Fruit fly (Drosophila melanogaster) whole organism, prepupa: ENCODE data around the gene CG8851.

ENCODE experiments used
- CG10631 ChIP-seq: fragments of 200-800 bp; sonication (Bioruptor generic); optimal IDR thresholded peaks from 2 replicates; lab custom pipeline; 2016; ENCODE audit warnings: missing biosample characterization, missing genetic modification characterization
- CG10669 ChIP-seq: fragments of 200-800 bp; sonication (Bioruptor generic); optimal IDR thresholded peaks from 3 replicates; lab custom pipeline; 2018; ENCODE audit warnings: missing biosample characterization, mild to moderate bottlenecking, missing genetic modification characterization, moderate library complexity
- CG11294 ChIP-seq: fragments of 200-800 bp; sonication (Bioruptor generic); IDR thresholded peaks from 2 replicates; pipeline ENCODE4 v1.3.6; 2022; ENCODE audit warnings: missing biosample characterization, missing genetic modification characterization
- CG11762 ChIP-seq: fragments of 200-800 bp; sonication (Bioruptor generic); optimal IDR thresholded peaks from 3 replicates; lab custom pipeline; 2016; ENCODE audit warnings: missing biosample characterization, missing genetic modification characterization; ENCODE audit not compliant: insufficient read depth
- CG15336 ChIP-seq: fragments of 200-800 bp; sonication (Bioruptor generic); IDR thresholded peaks from 2 replicates; pipeline ENCODE4 v1.3.6; 2022; ENCODE audit warnings: missing biosample characterization, missing genetic modification characterization
- CG1621 ChIP-seq: fragments of 200-800 bp; sonication (Bioruptor generic); optimal IDR thresholded peaks from 3 replicates; lab custom pipeline; 2018; ENCODE audit warnings: missing biosample characterization, mild to moderate bottlenecking, missing genetic modification characterization
- CG16779 ChIP-seq: fragments of 200-800 bp; sonication (Bioruptor generic); optimal IDR thresholded peaks from 3 replicates; lab custom pipeline; 2017; ENCODE audit warnings: missing biosample characterization, mild to moderate bottlenecking, missing genetic modification characterization
- CG3032 ChIP-seq: fragments of 200-800 bp; optimal IDR thresholded peaks from 2 replicates; lab custom pipeline; 2019; ENCODE audit warnings: missing biosample characterization, mild to moderate bottlenecking, missing genetic modification characterization, moderate library complexity
- CG31627 ChIP-seq: fragments of 200-800 bp; sonication (Bioruptor generic); optimal IDR thresholded peaks from 3 replicates; lab custom pipeline; 2016; ENCODE audit warnings: missing biosample characterization, missing genetic modification characterization
- CG34406 ChIP-seq: fragments of 200-800 bp; sonication (Bioruptor generic); optimal IDR thresholded peaks from 3 replicates; lab custom pipeline; 2016; ENCODE audit warnings: missing biosample characterization, missing genetic modification characterization
- CG3919 ChIP-seq: fragments of 200-800 bp; sonication (Bioruptor generic); optimal IDR thresholded peaks from 3 replicates; lab custom pipeline; 2016; ENCODE audit warnings: missing biosample characterization, missing genetic modification characterization
- CG4318 ChIP-seq: fragments of 200-800 bp; sonication (Bioruptor generic); optimal IDR thresholded peaks from 3 replicates; lab custom pipeline; 2017; ENCODE audit warnings: missing biosample characterization, mild to moderate bottlenecking, missing genetic modification characterization
- CG6163 ChIP-seq: fragments of 200-800 bp; sonication (Bioruptor generic); IDR thresholded peaks from 3 replicates; pipeline ENCODE4 v1.3.6; 2022; ENCODE audit warnings: missing biosample characterization, missing genetic modification characterization
- CG6276 ChIP-seq: fragments of 200-800 bp; sonication (Bioruptor generic); optimal IDR thresholded peaks from 2 replicates; lab custom pipeline; 2017; ENCODE audit warnings: missing biosample characterization, mild to moderate bottlenecking, missing genetic modification characterization
- CG6792 ChIP-seq: fragments of 200-800 bp; sonication (Bioruptor generic); optimal IDR thresholded peaks from 3 replicates; lab custom pipeline; 2016; ENCODE audit warnings: missing biosample characterization, missing genetic modification characterization
- CG6808 ChIP-seq: fragments of 200-800 bp; sonication (Bioruptor generic); optimal IDR thresholded peaks from 3 replicates; lab custom pipeline; 2017; ENCODE audit warnings: missing biosample characterization, missing genetic modification characterization, mild to moderate bottlenecking, moderate library complexity, missing genetic modification reagents
- CG6854 ChIP-seq: fragments of 200-800 bp; sonication (Bioruptor generic); optimal IDR thresholded peaks from 2 replicates; lab custom pipeline; 2017; ENCODE audit warnings: missing biosample characterization, mild to moderate bottlenecking, missing genetic modification characterization
- CG7368 ChIP-seq: fragments of 200-800 bp; sonication (Bioruptor generic); optimal IDR thresholded peaks from 3 replicates; lab custom pipeline; 2016; ENCODE audit warnings: missing biosample characterization, missing genetic modification characterization
- CG8119 ChIP-seq: fragments of 200-800 bp; sonication (Bioruptor generic); IDR thresholded peaks from 3 replicates; pipeline ENCODE4 v1.3.6; 2022; ENCODE audit warnings: missing biosample characterization, missing genetic modification characterization
- CG8632 ChIP-seq: fragments of 200-800 bp; sonication (Bioruptor generic); optimal IDR thresholded peaks from 3 replicates; lab custom pipeline; 2016; ENCODE audit warnings: missing biosample characterization, missing genetic modification characterization
- CG9139 ChIP-seq: fragments of 200-800 bp; sonication (Bioruptor generic); optimal IDR thresholded peaks from 3 replicates; lab custom pipeline; 2017; ENCODE audit warnings: missing biosample characterization, mild to moderate bottlenecking, missing genetic modification characterization
- Eip78C ChIP-seq: fragments of 200-800 bp; sonication (Bioruptor generic); peaks from one replicate; lab custom pipeline; 2016; ENCODE audit warnings: missing biosample characterization, missing genetic modification characterization
- Eip93F ChIP-seq: fragments of 200-800 bp; sonication (Bioruptor generic); optimal IDR thresholded peaks from 2 replicates; lab custom pipeline; 2016; ENCODE audit warnings: missing biosample characterization, mild to moderate bottlenecking, missing genetic modification characterization
- Ets96B ChIP-seq: fragments of 200-800 bp; optimal IDR thresholded peaks from 2 replicates; lab custom pipeline; 2019; ENCODE audit warnings: missing biosample characterization, mild to moderate bottlenecking, missing genetic modification characterization, moderate library complexity
- Gug ChIP-seq: fragments of 200-800 bp; sonication (Bioruptor generic); IDR thresholded peaks from 2 replicates; pipeline ENCODE4 v1.3.6; 2022; ENCODE audit warnings: missing biosample characterization, missing genetic modification characterization
- Hr38 ChIP-seq: sonication (Bioruptor generic); optimal IDR thresholded peaks from 2 replicates; lab custom pipeline; 2016; ENCODE audit warnings: missing biosample characterization, missing genetic modification characterization
- Hr39 ChIP-seq: fragments of 200-800 bp; sonication (Bioruptor generic); optimal IDR thresholded peaks from 2 replicates; lab custom pipeline; 2016; ENCODE audit warnings: missing biosample characterization, missing genetic modification characterization
- Hr4 ChIP-seq: fragments of 200-800 bp; sonication (Bioruptor generic); optimal IDR thresholded peaks from 3 replicates; lab custom pipeline; 2016; ENCODE audit warnings: missing biosample characterization, missing genetic modification characterization
- Met ChIP-seq: fragments of 200-800 bp; sonication (Bioruptor generic); optimal IDR thresholded peaks from 3 replicates; lab custom pipeline; 2016; ENCODE audit warnings: missing biosample characterization, missing genetic modification characterization
- Smox ChIP-seq: fragments of 200-800 bp; sonication (Bioruptor generic); optimal IDR thresholded peaks from 3 replicates; lab custom pipeline; 2016; ENCODE audit warnings: missing biosample characterization, missing genetic modification characterization
- Sox14 ChIP-seq: fragments of 200-800 bp; sonication (Bioruptor generic); optimal IDR thresholded peaks from 3 replicates; lab custom pipeline; 2016; ENCODE audit warnings: missing biosample characterization, missing genetic modification characterization
- Sox15 ChIP-seq: fragments of 200-800 bp; sonication (Bioruptor generic); optimal IDR thresholded peaks from 3 replicates; lab custom pipeline; 2016; ENCODE audit warnings: missing biosample characterization, missing genetic modification characterization
- achi ChIP-seq: fragments of 200-800 bp; sonication (Bioruptor generic); optimal IDR thresholded peaks from 3 replicates; lab custom pipeline; 2016; ENCODE audit warnings: missing biosample characterization, missing genetic modification characterization
- acj6 ChIP-seq: fragments of 200-800 bp; sonication (Bioruptor generic); optimal IDR thresholded peaks from 3 replicates; lab custom pipeline; 2016; ENCODE audit warnings: missing biosample characterization, missing genetic modification characterization
- dac ChIP-seq: fragments of 200-800 bp; sonication (Bioruptor generic); optimal IDR thresholded peaks from 2 replicates; lab custom pipeline; 2017; ENCODE audit warnings: missing biosample characterization, mild to moderate bottlenecking, missing genetic modification characterization
- eg ChIP-seq: fragments of 200-800 bp; sonication (Bioruptor generic); IDR thresholded peaks from 3 replicates; pipeline ENCODE4 v1.3.6; 2022; ENCODE audit warnings: missing biosample characterization, missing genetic modification characterization
- esn ChIP-seq: fragments of 200-800 bp; sonication (Bioruptor generic); optimal IDR thresholded peaks from 2 replicates; lab custom pipeline; 2016; ENCODE audit warnings: missing biosample characterization, mild to moderate bottlenecking, missing genetic modification characterization, moderate library complexity
- fd59A ChIP-seq: fragments of 200-800 bp; sonication (Bioruptor generic); optimal IDR thresholded peaks from 2 replicates; lab custom pipeline; 2017; ENCODE audit warnings: missing biosample characterization, mild to moderate bottlenecking, missing genetic modification characterization, missing genetic modification reagents
- fd85E ChIP-seq: fragments of 200-800 bp; sonication (Bioruptor generic); optimal IDR thresholded peaks from 3 replicates; lab custom pipeline; 2016; ENCODE audit warnings: missing biosample characterization, missing genetic modification characterization
- net ChIP-seq: fragments of 200-800 bp; sonication (Bioruptor generic); optimal IDR thresholded peaks from 3 replicates; lab custom pipeline; 2016; ENCODE audit warnings: missing biosample characterization, missing genetic modification characterization
- pdm3 ChIP-seq: fragments of 200-800 bp; sonication (Bioruptor generic); optimal IDR thresholded peaks from 3 replicates; lab custom pipeline; 2016; ENCODE audit warnings: missing biosample characterization, missing genetic modification characterization
- salr ChIP-seq, 2 experiments: fragments of 200-800 bp; sonication (Bioruptor generic); optimal IDR thresholded peaks; 3 replicates each; lab custom pipeline; 2016 to 2018; ENCODE audit warnings: missing biosample characterization in 2 of 2, missing genetic modification characterization in 2 of 2, mild to moderate bottlenecking in 1 of 2
- spab ChIP-seq: fragments of 200-800 bp; sonication (Bioruptor generic); optimal IDR thresholded peaks from 2 replicates; lab custom pipeline; 2017; ENCODE audit warnings: missing biosample characterization, mild to moderate bottlenecking, missing genetic modification characterization, missing genetic modification reagents
- ss ChIP-seq, 2 experiments: fragments of 200-800 bp; sonication (Bioruptor generic); optimal IDR thresholded peaks; 2 replicates in 1 of 2; 3 replicates in 1 of 2; lab custom pipeline; 2017 to 2018; ENCODE audit warnings: mild to moderate bottlenecking in 2 of 2, missing biosample characterization in 2 of 2, missing genetic modification characterization in 2 of 2, moderate library complexity in 1 of 2
- svp ChIP-seq: fragments of 200-800 bp; sonication (Bioruptor generic); peaks from one replicate; lab custom pipeline; 2016; ENCODE audit warnings: missing biosample characterization, missing genetic modification characterization
- vri ChIP-seq: fragments of 200-800 bp; sonication (Bioruptor generic); optimal IDR thresholded peaks from 3 replicates; lab custom pipeline; 2016; ENCODE audit warnings: missing biosample characterization, mild to moderate bottlenecking, missing genetic modification characterization

The CG8851 gene

DNA sequence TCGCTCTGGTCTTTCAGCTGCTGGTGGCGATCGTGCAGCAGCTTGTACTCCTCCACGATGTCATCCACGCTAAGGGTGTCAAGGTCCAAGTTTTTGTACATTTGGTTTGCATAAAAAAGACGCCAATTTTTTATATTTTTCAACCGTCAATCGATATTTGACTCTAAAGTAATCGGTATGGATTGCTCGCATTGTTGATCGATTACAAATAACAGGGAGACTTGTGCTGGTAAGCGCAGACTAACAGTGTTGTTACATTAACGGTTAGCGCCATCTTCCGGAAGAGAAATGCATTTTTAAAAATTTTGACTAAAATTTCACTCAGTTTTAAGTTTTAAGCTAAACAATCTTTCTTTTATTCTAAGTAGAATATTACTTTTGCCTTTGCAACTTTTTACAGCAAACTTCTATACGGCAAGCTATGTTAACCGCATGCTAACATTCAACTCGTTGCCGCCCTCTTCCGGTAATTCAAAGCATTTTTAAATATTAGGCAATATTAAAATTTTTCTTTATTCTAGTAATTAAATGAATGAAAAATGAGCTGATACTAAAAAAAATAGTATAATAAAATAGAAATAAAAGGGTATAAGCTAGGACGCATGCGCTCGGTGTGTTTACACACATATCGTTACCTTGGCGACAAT lies 10.8 kb downstream of the CG8851 start, which contains the start of the genes Spindly and IFT57:
Gene Spindly, minus strand, starts transcription at position 132 of the 647 bp plus-strand sequence.
Gene IFT57, plus strand, starts transcription at position 604 of the 647 bp plus-strand sequence.
- TF ChIP-seq eg (GFP tag; lab: Robert Waterston, UW) (no peak), spab (GFP tag; lab: Kevin White, UChicago) (no peak), CG9139 (GFP tag; lab: Kevin White, UChicago) (no peak), achi (GFP tag; lab: Kevin White, UChicago) (no peak), Sox14 (GFP tag; lab: Kevin White, UChicago) (no peak), CG10669 (GFP tag; lab: Kevin White, UChicago) (no peak), Met (GFP tag; lab: Kevin White, UChicago) (no peak), net (GFP tag; lab: Kevin White, UChicago) (no peak), CG10631 (GFP tag; lab: Kevin White, UChicago) (no peak), CG8119 (GFP tag; lab: Robert Waterston, UW) (no peak), salr (GFP tag; optimal IDR thresholded peaks at IDR 0.05; lab: Kevin White, UChicago) (no peak), Hr38 (no peak), CG16779 (no peak), CG6276 (GFP tag; lab: Kevin White, UChicago) (no peak), Smox (GFP tag; lab: Kevin White, UChicago) (no peak), Sox15 (GFP tag; lab: Kevin White, UChicago) (no peak), Gug (GFP tag; lab: Robert Waterston, UW) (no peak)

DNA sequence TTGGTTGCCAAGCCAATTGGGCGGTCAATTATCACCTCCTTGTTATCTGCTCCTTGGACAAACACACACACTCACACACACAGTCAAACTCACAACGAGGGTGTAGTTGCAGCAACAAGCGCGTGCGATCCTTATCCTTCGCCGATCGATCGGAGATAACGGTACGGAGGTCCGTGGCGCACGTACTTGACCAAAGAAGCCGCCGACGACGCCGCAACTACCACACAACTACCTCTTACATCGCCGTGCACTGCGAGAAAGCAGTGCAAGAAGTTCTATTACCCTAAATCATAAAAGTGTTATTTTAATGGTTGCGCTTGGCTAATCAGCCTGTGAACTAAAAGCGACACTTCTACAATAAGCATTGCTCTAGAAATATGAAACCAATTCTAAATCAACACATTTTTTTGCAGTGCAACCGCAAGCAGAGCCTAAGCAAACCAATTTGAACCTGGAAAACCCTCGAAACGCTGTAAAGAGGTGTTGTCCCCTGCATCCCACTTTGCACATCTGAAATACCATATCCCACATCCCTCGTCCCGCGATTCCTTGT lies 13.6 kb downstream of the CG8851 start:
- TF ChIP-seq Hr4 (peak; percentile 30), CG3919 (GFP tag; lab: Kevin White, UChicago) (peak; percentile 64), net (GFP tag; lab: Kevin White, UChicago) (peak; percentile 6), CG11294 (GFP tag; lab: Robert Waterston, UW) (0 out of 2 replicates have a peak, but pooled peaks have one; percentile 19), CG15336 (0 out of 2 replicates have a peak, but pooled peaks have one; percentile 8), CG31627 (GFP tag; lab: Kevin White, UChicago) (peak; percentile 41), Sox14 (GFP tag; lab: Kevin White, UChicago) (peak; percentile 66), CG11762 (no peak), CG6808 (GFP tag; lab: Kevin White, UChicago) (peak; percentile 36), CG1621 (no peak), svp (GFP tag; lab: Kevin White, UChicago) (no peak), CG8119 (GFP tag; lab: Robert Waterston, UW) (no peak), CG8632 (GFP tag; lab: Kevin White, UChicago) (no peak), CG34406 (GFP tag; lab: Kevin White, UChicago) (peak; percentile 38), spab (GFP tag; lab: Kevin White, UChicago) (peak; percentile 11), CG6854 (GFP tag; lab: Kevin White, UChicago) (no peak), fd85E (GFP tag; lab: Kevin White, UChicago) (no peak), CG6276 (GFP tag; lab: Kevin White, UChicago) (no peak), vri (no peak), CG4318 (GFP tag; lab: Kevin White, UChicago) (no peak), esn (GFP tag; lab: Kevin White, UChicago) (peak; percentile 49), Smox (GFP tag; lab: Kevin White, UChicago) (peak; percentile 6), Hr39 (peak; percentile 54), pdm3 (GFP tag; lab: Kevin White, UChicago) (no peak), CG9139 (GFP tag; lab: Kevin White, UChicago) (no peak), Met (GFP tag; lab: Kevin White, UChicago) (peak; percentile 54), dac (GFP tag; lab: Kevin White, UChicago) (no peak), CG16779 (no peak), Eip78C (GFP tag; lab: Kevin White, UChicago) (peak; percentile 76), eg (GFP tag; lab: Robert Waterston, UW) (peak; percentile 66; the same call in 1 of the 3 replicates), ss (GFP tag; optimal IDR thresholded peaks at IDR 0.05; lab: Kevin White, UChicago) (no peak), CG3032 (tag; lab: Kevin White, UChicago) (peak; percentile 19), acj6 (GFP tag; lab: Kevin White, UChicago) (peak; percentile 37), CG6792 (GFP tag; lab: Kevin White, UChicago) (peak; percentile 24), fd59A (GFP tag; lab: Kevin White, UChicago) (peak; percentile 26), CG7368 (no peak), Eip93F (GFP tag; lab: Kevin White, UChicago) (no peak), achi (GFP tag; lab: Kevin White, UChicago) (peak; percentile 27), Ets96B (tag; lab: Kevin White, UChicago) (peak; percentile 31), CG6163 (GFP tag; lab: Robert Waterston, UW) (peak; percentile 57; the same call in 1 of the 3 replicates)
